Fruit fly (Drosophila melanogaster) whole organism, embryonic: Measurements from ENCODE around the gene CG15882.

Experiments
- ATbp ChIP-seq: fragments of 200-800 bp; sonication (Bioruptor generic); optimal IDR thresholded peaks from 2 replicates; lab custom pipeline; 2017; ENCODE audit warnings: missing biosample characterization, mild to moderate bottlenecking, missing genetic modification characterization, missing genetic modification reagents
- Asciz ChIP-seq: fragments of 200-800 bp; sonication (Bioruptor generic); optimal IDR thresholded peaks from 2 replicates; lab custom pipeline; 2017; ENCODE audit warnings: missing biosample characterization, mild to moderate bottlenecking, missing genetic modification characterization, missing genetic modification reagents
- BtbVII ChIP-seq: fragments of 200-800 bp; sonication (Bioruptor generic); optimal IDR thresholded peaks from 3 replicates; lab custom pipeline; 2017; ENCODE audit warnings: missing biosample characterization, mild to moderate bottlenecking, missing genetic modification characterization
- Bteb2 ChIP-seq: fragments of 200-800 bp; sonication (Bioruptor generic); optimal IDR thresholded peaks from 2 replicates; lab custom pipeline; 2016; ENCODE audit warnings: missing biosample characterization, missing genetic modification characterization
- CG10959 ChIP-seq: fragments of 200-800 bp; sonication (Bioruptor generic); IDR thresholded peaks from 2 replicates; pipeline ENCODE4 v1.3.6; 2022; ENCODE audit warnings: missing biosample characterization, missing genetic modification characterization
- CG11398 ChIP-seq: fragments of 200-800 bp; sonication (Bioruptor generic); optimal IDR thresholded peaks from 2 replicates; lab custom pipeline; 2016; ENCODE audit warnings: missing biosample characterization, missing genetic modification characterization
- CG13424 ChIP-seq: fragments of 200-800 bp; sonication (Bioruptor generic); optimal IDR thresholded peaks from 2 replicates; lab custom pipeline; 2019; ENCODE audit warnings: missing biosample characterization, mild to moderate bottlenecking, missing genetic modification characterization, moderate library complexity
- CG14050 ChIP-seq: fragments of 200-800 bp; sonication (Bioruptor generic); IDR thresholded peaks from 3 replicates; pipeline ENCODE4 v1.3.6; 2022; ENCODE audit warnings: missing biosample characterization, missing genetic modification characterization
- CG14441 ChIP-seq: fragments of 200-800 bp; sonication (Bioruptor generic); IDR thresholded peaks from 2 replicates; pipeline ENCODE4 v1.3.6; 2022; ENCODE audit warnings: missing biosample characterization, missing genetic modification characterization
- CG15601 ChIP-seq: fragments of 200-800 bp; sonication (Bioruptor generic); optimal IDR thresholded peaks from 3 replicates; lab custom pipeline; 2019; ENCODE audit warnings: missing biosample characterization, mild to moderate bottlenecking, missing genetic modification characterization, moderate library complexity
- CG17186 ChIP-seq: fragments of 200-800 bp; sonication (Bioruptor generic); optimal IDR thresholded peaks from 3 replicates; lab custom pipeline; 2017; ENCODE audit warnings: missing biosample characterization, missing genetic modification reagents, missing genetic modification characterization
- CG17385 ChIP-seq: fragments of 200-800 bp; sonication (Bioruptor generic); optimal IDR thresholded peaks from 3 replicates; lab custom pipeline; 2018; ENCODE audit warnings: missing biosample characterization, mild to moderate bottlenecking, missing genetic modification characterization
- CG17568 ChIP-seq: fragments of 200-800 bp; sonication (Bioruptor generic); optimal IDR thresholded peaks from 2 replicates; lab custom pipeline; 2018; ENCODE audit warnings: missing biosample characterization, mild to moderate bottlenecking, missing genetic modification characterization, moderate library complexity
- CG2120 ChIP-seq: fragments of 200-800 bp; sonication (Bioruptor generic); optimal IDR thresholded peaks from 3 replicates; lab custom pipeline; 2016; ENCODE audit warnings: missing biosample characterization, missing genetic modification characterization
- CG2875 ChIP-seq: fragments of 200-800 bp; sonication (Bioruptor generic); optimal IDR thresholded peaks from 2 replicates; lab custom pipeline; 2017; ENCODE audit warnings: missing biosample characterization, mild to moderate bottlenecking, missing genetic modification characterization, missing genetic modification reagents
- CG3065 ChIP-seq: fragments of 200-800 bp; sonication (Bioruptor generic); optimal IDR thresholded peaks from 2 replicates; lab custom pipeline; 2016; ENCODE audit warnings: missing biosample characterization, missing genetic modification characterization
- CG31365 ChIP-seq: fragments of 200-800 bp; sonication (Bioruptor generic); optimal IDR thresholded peaks from 2 replicates; lab custom pipeline; 2018; ENCODE audit warnings: missing biosample characterization, mild to moderate bottlenecking, missing genetic modification characterization
- CG6175 ChIP-seq: fragments of 200-800 bp; sonication (Bioruptor generic); IDR thresholded peaks from 3 replicates; pipeline ENCODE4 v1.3.6; 2022; ENCODE audit warnings: missing biosample characterization, missing genetic modification characterization
- CG8944 ChIP-seq: fragments of 200-800 bp; sonication (Bioruptor generic); optimal IDR thresholded peaks from 3 replicates; lab custom pipeline; 2016; ENCODE audit warnings: missing biosample characterization, missing genetic modification characterization
- D19A ChIP-seq: fragments of 200-800 bp; optimal IDR thresholded peaks from 3 replicates; lab custom pipeline; 2019; ENCODE audit warnings: missing biosample characterization, mild to moderate bottlenecking, missing genetic modification characterization, moderate library complexity
- Drgx ChIP-seq: fragments of 200-800 bp; sonication (Bioruptor generic); IDR thresholded peaks from 2 replicates; pipeline ENCODE4 v1.3.6; 2022; ENCODE audit warnings: missing biosample characterization, missing genetic modification characterization
- HLHmδ ChIP-seq: fragments of 200-800 bp; sonication (Bioruptor generic); optimal IDR thresholded peaks from 2 replicates; lab custom pipeline; 2018; ENCODE audit warnings: missing biosample characterization, mild to moderate bottlenecking, missing genetic modification characterization, moderate library complexity
- Max ChIP-seq: fragments of 200-800 bp; sonication (Bioruptor generic); optimal IDR thresholded peaks from 2 replicates; lab custom pipeline; 2016; ENCODE audit warnings: missing biosample characterization, mild to moderate bottlenecking, missing genetic modification characterization
- Neu2 ChIP-seq: fragments of 200-800 bp; sonication (Bioruptor generic); optimal IDR thresholded peaks from 3 replicates; lab custom pipeline; 2016; ENCODE audit warnings: missing biosample characterization, missing genetic modification characterization, borderline replicate concordance
- Nf-YC ChIP-seq: fragments of 200-800 bp; optimal IDR thresholded peaks from 3 replicates; lab custom pipeline; 2019; ENCODE audit warnings: missing biosample characterization, mild to moderate bottlenecking, missing genetic modification characterization, moderate library complexity
- Optix ChIP-seq: fragments of 200-800 bp; sonication (Bioruptor generic); IDR thresholded peaks from 3 replicates; pipeline ENCODE4 v1.3.6; 2022; ENCODE audit warnings: missing biosample characterization, missing genetic modification characterization
- TFAM ChIP-seq: fragments of 200-800 bp; sonication (Bioruptor generic); optimal IDR thresholded peaks from 2 replicates; lab custom pipeline; 2017; ENCODE audit warnings: missing biosample characterization, missing genetic modification characterization, inconsistent platforms
- ab ChIP-seq: fragments of 200-800 bp; sonication (Bioruptor generic); optimal IDR thresholded peaks from 2 replicates; lab custom pipeline; 2016; ENCODE audit warnings: missing biosample characterization, missing genetic modification characterization
- al ChIP-seq: fragments of 200-800 bp; sonication (Bioruptor generic); IDR thresholded peaks from 2 replicates; pipeline ENCODE4 v1.3.6; 2022; ENCODE audit warnings: missing biosample characterization, missing genetic modification characterization
- aop ChIP-seq: fragments of 200-800 bp; sonication (Bioruptor generic); IDR thresholded peaks from 2 replicates; pipeline ENCODE4 v1.3.6; 2022; ENCODE audit warnings: missing biosample characterization, missing genetic modification characterization
- ap ChIP-seq: fragments of 200-800 bp; sonication (Bioruptor generic); IDR thresholded peaks from 2 replicates; pipeline ENCODE4 v1.3.6; 2022; ENCODE audit warnings: missing biosample characterization, missing genetic modification characterization
- az2 ChIP-seq: fragments of 200-800 bp; sonication (Bioruptor generic); optimal IDR thresholded peaks from 3 replicates; lab custom pipeline; 2016; ENCODE audit warnings: missing biosample characterization, missing genetic modification characterization
- bab2 ChIP-seq: fragments of 200-800 bp; sonication (Bioruptor generic); optimal IDR thresholded peaks from 2 replicates; lab custom pipeline; 2016; ENCODE audit warnings: missing biosample characterization, missing genetic modification characterization
- br ChIP-seq: fragments of >200 bp; optimal IDR thresholded peaks from 2 replicates; lab custom pipeline; 2017
- crol ChIP-seq: fragments of 200-800 bp; sonication (Bioruptor generic); IDR thresholded peaks from 2 replicates; pipeline ENCODE4 v1.3.6; 2022; ENCODE audit warnings: missing biosample characterization, missing genetic modification characterization
- crp ChIP-seq, 2 experiments: fragments of 200-800 bp; sonication (Bioruptor generic); optimal IDR thresholded peaks; 2 replicates in 1 of 2; 3 replicates in 1 of 2; lab custom pipeline; 2017; ENCODE audit warnings: missing biosample characterization in 2 of 2, missing genetic modification characterization in 2 of 2, mild to moderate bottlenecking in 1 of 2, moderate library complexity in 1 of 2
- da ChIP-seq: fragments of 200-800 bp; sonication (Bioruptor generic); optimal IDR thresholded peaks from 2 replicates; lab custom pipeline; 2016; ENCODE audit warnings: missing biosample characterization, missing genetic modification characterization
- disco-r ChIP-seq: fragments of 200-800 bp; sonication (Bioruptor generic); optimal IDR thresholded peaks from 2 replicates; lab custom pipeline; 2016; ENCODE audit warnings: missing biosample characterization, missing genetic modification characterization
- ems ChIP-seq: fragments of 200-800 bp; sonication (Bioruptor generic); optimal IDR thresholded peaks from 3 replicates; lab custom pipeline; 2016; ENCODE audit warnings: missing biosample characterization, missing genetic modification characterization
- fd102C ChIP-seq: fragments of 200-800 bp; sonication (Bioruptor generic); optimal IDR thresholded peaks from 2 replicates; lab custom pipeline; 2018; ENCODE audit warnings: missing biosample characterization, mild to moderate bottlenecking, missing genetic modification characterization, moderate library complexity
- fd3F ChIP-seq: fragments of 200-800 bp; sonication (Bioruptor generic); optimal IDR thresholded peaks from 2 replicates; lab custom pipeline; 2018; ENCODE audit warnings: missing biosample characterization, mild to moderate bottlenecking, missing genetic modification characterization, moderate library complexity
- gcm ChIP-seq: fragments of 200-800 bp; sonication (Bioruptor generic); optimal IDR thresholded peaks from 2 replicates; lab custom pipeline; 2019; ENCODE audit warnings: missing biosample characterization, mild to moderate bottlenecking, missing genetic modification characterization, moderate library complexity
- gsb ChIP-seq: fragments of 200-800 bp; sonication (Bioruptor generic); IDR thresholded peaks from 2 replicates; pipeline ENCODE4 v1.3.6; 2022; ENCODE audit warnings: missing biosample characterization, missing genetic modification characterization
- jumu ChIP-seq: fragments of 200-800 bp; sonication (Bioruptor generic); optimal IDR thresholded peaks from 3 replicates; lab custom pipeline; 2016; ENCODE audit warnings: missing biosample characterization, missing genetic modification characterization
- lab ChIP-seq: fragments of 200-800 bp; sonication (Bioruptor generic); optimal IDR thresholded peaks from 3 replicates; lab custom pipeline; 2017; ENCODE audit warnings: missing biosample characterization, missing genetic modification characterization, mild to moderate bottlenecking, moderate library complexity, missing genetic modification reagents
- pan ChIP-seq, 4 experiments: fragments of >200 bp in 3 of 4; fragments of 200-800 bp in 1 of 4; sonication (Bioruptor generic) in 1 of 4; optimal IDR thresholded peaks in 3 of 4; IDR thresholded peaks in 1 of 4; 2 replicates each; pipeline versions ENCODE4 v1.3.6 to Lab custom; 2017 to 2022; ENCODE audit warnings: missing biosample characterization in 2 of 4, missing genetic modification characterization in 2 of 4, mixed read lengths in 1 of 4
- pita ChIP-seq: fragments of 200-800 bp; sonication (Bioruptor generic); optimal IDR thresholded peaks from 2 replicates; lab custom pipeline; 2017; ENCODE audit warnings: missing biosample characterization, mild to moderate bottlenecking, missing genetic modification characterization
- pum ChIP-seq: fragments of 200-800 bp; sonication (Bioruptor generic); optimal IDR thresholded peaks from 2 replicates; lab custom pipeline; 2016; ENCODE audit warnings: missing biosample characterization, missing genetic modification characterization
- rib ChIP-seq: fragments of 200-800 bp; sonication (Bioruptor generic); IDR thresholded peaks from 2 replicates; pipeline ENCODE4 v1.3.6; 2022; ENCODE audit warnings: missing biosample characterization, missing genetic modification characterization
- sim ChIP-seq: fragments of 200-800 bp; sonication (Bioruptor generic); IDR thresholded peaks from 2 replicates; pipeline ENCODE4 v1.3.6; 2022; ENCODE audit warnings: missing biosample characterization, missing genetic modification characterization
- tx ChIP-seq: fragments of 200-800 bp; sonication (Bioruptor generic); optimal IDR thresholded peaks from 2 replicates; lab custom pipeline; 2016; ENCODE audit warnings: missing biosample characterization, missing genetic modification characterization
- unpg ChIP-seq: fragments of 200-800 bp; sonication (Bioruptor generic); optimal IDR thresholded peaks from 3 replicates; lab custom pipeline; 2018; ENCODE audit warnings: missing biosample characterization, mild to moderate bottlenecking, missing genetic modification characterization, moderate library complexity

Gene CG15882

DNA sequence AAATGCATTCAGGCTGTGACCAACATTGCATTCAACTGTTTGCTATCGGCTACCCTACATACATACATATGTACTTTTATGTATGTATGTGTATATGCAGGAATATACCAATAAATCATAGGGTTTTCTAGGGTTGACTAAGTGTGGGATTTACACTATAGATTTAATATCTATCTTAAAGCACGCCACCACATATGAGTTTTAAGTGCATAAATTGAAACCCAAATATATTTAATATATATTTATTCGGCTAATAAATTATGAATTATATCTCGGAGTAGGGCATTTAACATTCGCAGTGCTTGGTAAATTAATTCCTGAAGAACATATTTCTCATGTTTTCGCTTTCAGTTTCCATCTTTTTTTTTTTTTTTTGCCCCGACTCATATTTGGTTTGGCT lies 35.8 kb upstream of the CG15882 start (continued):
- TF ChIP-seq CG10959 (GFP tag; lab: Robert Waterston, UW) (no peak), disco-r (GFP tag; lab: Kevin White, UChicago) (no peak), CG8944 (GFP tag; lab: Kevin White, UChicago) (no peak), Drgx (GFP tag; lab: Robert Waterston, UW) (no peak), jumu (GFP tag; lab: Kevin White, UChicago) (no peak), sim (GFP tag; lab: Robert Waterston, UW) (no peak), aop (GFP tag; lab: Robert Waterston, UW) (no peak), Optix (GFP tag; lab: Robert Waterston, UW) (no peak), CG11398 (no peak), bab2 (GFP tag; lab: Kevin White, UChicago) (no peak), tx (GFP tag; lab: Kevin White, UChicago) (no peak), pita (no peak), TFAM (GFP tag; lab: Kevin White, UChicago) (no peak), CG17568 (no peak), ap (no peak), da (GFP tag; lab: Kevin White, UChicago) (no peak), CG14441 (no peak), ATbp (GFP tag; lab: Kevin White, UChicago) (peak; percentile 16), rib (GFP tag; lab: Robert Waterston, UW) (no peak), CG2120 (GFP tag; lab: Kevin White, UChicago) (no peak), CG31365 (tag; lab: Kevin White, UChicago) (no peak), ab (GFP tag; lab: Kevin White, UChicago) (no peak), ems (GFP tag; lab: Kevin White, UChicago) (no peak), CG6175 (GFP tag; lab: Robert Waterston, UW) (no peak), CG3065 (GFP tag; lab: Kevin White, UChicago) (no peak), al (GFP tag; lab: Robert Waterston, UW) (no peak), pum (GFP tag; lab: Kevin White, UChicago) (no peak), HLHmδ (GFP tag; lab: Kevin White, UChicago) (no peak), gcm (GFP tag; lab: Kevin White, UChicago) (peak; percentile 45), unpg (GFP tag; lab: Kevin White, UChicago) (peak; percentile 52), CG2875 (GFP tag; lab: Kevin White, UChicago) (peak; percentile 15), fd102C (no peak), BtbVII (GFP tag; lab: Kevin White, UChicago) (no peak), Nf-YC (tag; lab: Kevin White, UChicago) (no peak), CG14050 (GFP tag; lab: Robert Waterston, UW) (no peak), crol (GFP tag; lab: Robert Waterston, UW) (no peak), CG15601 (tag; lab: Kevin White, UChicago) (peak; percentile 21), crp (GFP tag; optimal IDR thresholded peaks at IDR 0.05; lab: Kevin White, UChicago) (no peak), br (lab: Kevin White, UChicago) (no peak), Neu2 (GFP tag; lab: Kevin White, UChicago) (no peak), pan (optimal IDR thresholded peaks at IDR 0.05; lab: Kevin White, UChicago) (no peak), pan (GFP tag; optimal IDR thresholded peaks at IDR 0.05 in 1 of 2, IDR thresholded peaks at IDR 0.05 in 1 of 2) (no peak), CG17385 (GFP tag; lab: Kevin White, UChicago) (peak; percentile 38), CG13424 (tag; lab: Kevin White, UChicago) (peak; percentile 10), fd3F (GFP tag; lab: Kevin White, UChicago) (no peak), Asciz (GFP tag; lab: Kevin White, UChicago) (peak; percentile 25), lab (no peak), D19A (tag; lab: Kevin White, UChicago) (peak; percentile 96), CG17186 (GFP tag; lab: Kevin White, UChicago) (no peak), Max (no peak), gsb (no peak), Bteb2 (GFP tag; lab: Kevin White, UChicago) (no peak), az2 (GFP tag; lab: Kevin White, UChicago) (peak; percentile 14)
